Fruit fly (Drosophila melanogaster) whole organism, adult: ENCODE results near the gene Exo84.

Experiments used
- CG12768 ChIP-seq: fragments of 200-800 bp; sonication (Bioruptor generic); optimal IDR thresholded peaks from 2 replicates; lab custom pipeline; 2017; ENCODE audit warnings: missing biosample characterization, missing genetic modification characterization, mild to moderate bottlenecking, moderate library complexity, missing genetic modification reagents
- CG5204 ChIP-seq: fragments of 200-800 bp; sonication (Bioruptor generic); optimal IDR thresholded peaks from 2 replicates; lab custom pipeline; 2016; ENCODE audit warnings: missing biosample characterization, missing genetic modification characterization
- CG7101 ChIP-seq: fragments of 200-800 bp; sonication (Bioruptor generic); optimal IDR thresholded peaks from 2 replicates; lab custom pipeline; 2018; ENCODE audit warnings: missing biosample characterization, mild to moderate bottlenecking, missing genetic modification characterization, moderate library complexity
- Clk ChIP-seq: fragments of 200-800 bp; sonication (Bioruptor generic); optimal IDR thresholded peaks from 2 replicates; lab custom pipeline; 2017; ENCODE audit warnings: missing biosample characterization, missing genetic modification characterization
- Crg-1 ChIP-seq: fragments of 200-800 bp; sonication (Bioruptor generic); optimal IDR thresholded peaks from 2 replicates; lab custom pipeline; 2016; ENCODE audit warnings: missing biosample characterization, missing genetic modification characterization
- Hr96 ChIP-seq: fragments of 200-800 bp; sonication (Bioruptor generic); optimal IDR thresholded peaks from 2 replicates; lab custom pipeline; 2016; ENCODE audit warnings: missing biosample characterization, missing genetic modification characterization
- cic ChIP-seq: fragments of 200-800 bp; sonication (Bioruptor generic); optimal IDR thresholded peaks from 2 replicates; lab custom pipeline; 2017; ENCODE audit warnings: missing biosample characterization, mild to moderate bottlenecking, missing genetic modification characterization, moderate library complexity
- cnc ChIP-seq, 2 experiments: fragments of >200 bp; optimal IDR thresholded peaks; 2 replicates each; lab custom pipeline; 2017
- kay ChIP-seq: fragments of 200-800 bp; sonication (Bioruptor generic); peaks from one replicate; lab custom pipeline; 2016; ENCODE audit warnings: missing biosample characterization, missing genetic modification characterization, borderline replicate concordance
- pad ChIP-seq: fragments of 200-800 bp; sonication (Bioruptor generic); optimal IDR thresholded peaks from 3 replicates; lab custom pipeline; 2017; ENCODE audit warnings: missing biosample characterization, missing genetic modification characterization, mild to moderate bottlenecking, moderate library complexity, missing genetic modification reagents

dm6 chr3R:26031968-26032610 is 20.0 kb downstream of the Exo84 start:
- no peak for TF ChIP-seq CG5204 (GFP tag; lab: Kevin White, UChicago)
- no peak for TF ChIP-seq CG12768 (GFP tag; lab: Kevin White, UChicago)
- no peak for TF ChIP-seq cic (GFP tag; lab: Kevin White, UChicago)
- TF ChIP-seq CG7101 (tag; lab: Kevin White, UChicago) = no peak
- no peak for TF ChIP-seq kay (GFP tag; lab: Kevin White, UChicago)
- TF ChIP-seq Clk = no peak
- no peak for TF ChIP-seq pad (GFP tag; lab: Kevin White, UChicago)
- TF ChIP-seq Hr96 (GFP tag; lab: Kevin White, UChicago) = no peak
- no peak for TF ChIP-seq cnc (optimal IDR thresholded peaks at IDR 0.05; lab: Kevin White, UChicago)
- no peak for TF ChIP-seq Crg-1 (GFP tag; lab: Kevin White, UChicago)
